Fruit fly (Drosophila melanogaster) whole organism, embryonic: Measurements from ENCODE around the gene mTerf3.

Experiments used
- CG3281 ChIP-seq: fragments of 200-800 bp; sonication (Bioruptor generic); optimal IDR thresholded peaks from 3 replicates; lab custom pipeline; 2017; ENCODE audit warnings: missing biosample characterization, mild to moderate bottlenecking, missing genetic modification characterization
- CG34224 ChIP-seq: fragments of 200-800 bp; sonication (Bioruptor generic); IDR thresholded peaks from 3 replicates; pipeline ENCODE4 v1.3.6; 2022; ENCODE audit warnings: missing biosample characterization, missing genetic modification characterization; ENCODE audit not compliant: partially characterized antibody
- CG6791 ChIP-seq: fragments of 200-800 bp; sonication (Bioruptor generic); IDR thresholded peaks from 3 replicates; pipeline ENCODE4 v1.3.6; 2022; ENCODE audit warnings: missing biosample characterization, missing genetic modification characterization; ENCODE audit not compliant: partially characterized antibody
- Gug ChIP-seq: fragments of 200-800 bp; sonication (Bioruptor generic); IDR thresholded peaks from 4 replicates; pipeline ENCODE4 v1.3.6; 2022; ENCODE audit warnings: missing biosample characterization, missing genetic modification characterization
- NC2α ChIP-seq: fragments of 200-800 bp; sonication (Bioruptor generic); optimal IDR thresholded peaks from 2 replicates; lab custom pipeline; 2016; ENCODE audit warnings: missing biosample characterization, missing genetic modification characterization
- Rfx ChIP-seq: fragments of 200-800 bp; sonication (Bioruptor generic); IDR thresholded peaks from 2 replicates; pipeline ENCODE4 v1.3.6; 2022; ENCODE audit warnings: missing biosample characterization, missing genetic modification characterization
- dati ChIP-seq: fragments of 200-800 bp; sonication (Bioruptor generic); IDR thresholded peaks from 2 replicates; pipeline ENCODE4 v1.3.6; 2022; ENCODE audit warnings: missing biosample characterization, missing genetic modification characterization
- en ChIP-seq: fragments of 200-800 bp; sonication (Bioruptor generic); optimal IDR thresholded peaks from 2 replicates; lab custom pipeline; 2016; ENCODE audit warnings: missing biosample characterization, missing genetic modification characterization
- ranshi ChIP-seq: fragments of 200-800 bp; sonication (Bioruptor generic); IDR thresholded peaks from 2 replicates; pipeline ENCODE4 v1.3.6; 2022; ENCODE audit warnings: missing biosample characterization, missing genetic modification characterization
- rib ChIP-seq: fragments of 200-800 bp; sonication (Bioruptor generic); IDR thresholded peaks from 2 replicates; pipeline ENCODE4 v1.3.6; 2022; ENCODE audit warnings: missing biosample characterization, missing genetic modification characterization
- tll ChIP-seq, 2 experiments: fragments of 200-800 bp in 1 of 2; fragments of >200 bp in 1 of 2; sonication (Bioruptor generic) in 1 of 2; optimal IDR thresholded peaks; 2 replicates each; lab custom pipeline; 2017 to 2019; ENCODE audit warnings: missing biosample characterization in 2 of 2, missing genetic modification characterization in 2 of 2, mild to moderate bottlenecking in 1 of 2, moderate library complexity in 1 of 2
- trem ChIP-seq: fragments of 200-800 bp; optimal IDR thresholded peaks from 3 replicates; lab custom pipeline; 2019; ENCODE audit warnings: missing biosample characterization, mild to moderate bottlenecking, missing genetic modification characterization, moderate library complexity
- zen2 ChIP-seq: fragments of 200-800 bp; sonication (Bioruptor generic); IDR thresholded peaks from 3 replicates; pipeline ENCODE4 v1.3.6; 2022; ENCODE audit warnings: missing biosample characterization, missing genetic modification characterization; ENCODE audit not compliant: partially characterized antibody

dm6 chr3L:20524409-20525010 lies 3.9 kb upstream of the mTerf3 start:
- no peak for TF ChIP-seq trem (tag; lab: Kevin White, UChicago)
- no peak for TF ChIP-seq Gug (GFP tag; lab: Robert Waterston, UW)
- TF ChIP-seq CG34224 (GFP tag; lab: Robert Waterston, UW) = no peak
- no peak for TF ChIP-seq ranshi (GFP tag; lab: Robert Waterston, UW)
- no peak for TF ChIP-seq tll (GFP tag; optimal IDR thresholded peaks at IDR 0.05; lab: Kevin White, UChicago)
- TF ChIP-seq CG3281 (GFP tag; lab: Kevin White, UChicago) = no peak
- no peak for TF ChIP-seq rib (GFP tag; lab: Robert Waterston, UW)
- TF ChIP-seq NC2α (GFP tag; lab: Kevin White, UChicago) = no peak
- TF ChIP-seq dati = no peak
- TF ChIP-seq zen2 (GFP tag; lab: Robert Waterston, UW) = no peak
- no peak for TF ChIP-seq Rfx
- TF ChIP-seq CG6791 (GFP tag; lab: Robert Waterston, UW) = no peak
- TF ChIP-seq en (GFP tag; lab: Kevin White, UChicago) = no peak
